Worm (Caenorhabditis elegans) whole organism, L4 larva: ENCODE measurements around the gene gtf-2E2.

Experiments
- Y48G9A.11 ChIP-seq: fragments of 200-800 bp; sonication (Bioruptor generic); IDR thresholded peaks from 2 replicates; pipeline ENCODE4 v1.3.6; 2022; ENCODE audit warnings: missing genetic modification reagents, missing genetic modification characterization, missing compliant biosample characterization
- Y5F2A.4 ChIP-seq: fragments of 200-800 bp; sonication (Bioruptor generic); optimal IDR thresholded peaks from 2 replicates; lab custom pipeline; 2018; ENCODE audit warnings: mild to moderate bottlenecking, missing genetic modification characterization, missing compliant biosample characterization
- aha-1 ChIP-seq: fragments of 150-350 bp; peaks from one replicate; lab custom pipeline; 2014; ENCODE audit warnings: missing biosample characterization, missing genetic modification characterization
- ama-1 ChIP-seq: fragments of 150-350 bp; optimal IDR thresholded peaks from 2 replicates; lab custom pipeline; 2014; ENCODE audit warnings: inconsistent platforms, mixed read lengths
- daf-8 ChIP-seq: fragments of 200-800 bp; sonication (Bioruptor generic); IDR thresholded peaks from 2 replicates; pipeline ENCODE4 v1.3.6; 2022; ENCODE audit warnings: missing genetic modification characterization, missing compliant biosample characterization
- lim-7 ChIP-seq: fragments of 200-800 bp; sonication (Bioruptor generic); IDR thresholded peaks from 2 replicates; pipeline ENCODE4 v1.3.6; 2022; ENCODE audit warnings: missing genetic modification characterization, missing compliant biosample characterization
- lin-39 ChIP-seq: fragments of 150-350 bp; optimal IDR thresholded peaks from 2 replicates; lab custom pipeline; 2014; ENCODE audit warnings: missing biosample characterization, missing genetic modification reagents, missing genetic modification characterization
- mdt-29 ChIP-seq: fragments of 200-800 bp; sonication (Bioruptor generic); IDR thresholded peaks from 2 replicates; pipeline ENCODE4 v1.3.6; 2022; ENCODE audit warnings: missing genetic modification reagents, missing genetic modification characterization, missing compliant biosample characterization
- nhr-28 ChIP-seq: fragments of 150-350 bp; optimal IDR thresholded peaks from 2 replicates; lab custom pipeline; 2014; ENCODE audit warnings: missing biosample characterization, missing genetic modification characterization
- nhr-77 ChIP-seq: fragments of 150-350 bp; optimal IDR thresholded peaks from 2 replicates; lab custom pipeline; 2014; ENCODE audit warnings: missing biosample characterization, missing genetic modification characterization
- rbr-2 ChIP-seq: sonication (generic microtip); optimal IDR thresholded peaks from 2 replicates; lab custom pipeline; 2016; ENCODE audit warnings: missing genotype, missing genetic modification characterization, missing compliant biosample characterization
- zag-1 ChIP-seq: fragments of 150-350 bp; optimal IDR thresholded peaks from 2 replicates; lab custom pipeline; 2014; ENCODE audit warnings: missing biosample characterization, missing genetic modification characterization

ce11 chrII:11535429-11535828 is 6.9 kb downstream of the gtf-2E2 start:
- TF ChIP-seq lin-39 (tag; lab: Kevin White, UChicago) (no peak), Y48G9A.11 (no peak), nhr-77 (no peak), Y5F2A.4 (GFP tag; lab: Kevin White, UChicago) (no peak), aha-1 (tag; lab: Kevin White, UChicago) (peak; percentile 58), nhr-28 (tag; lab: Kevin White, UChicago) (no peak), mdt-29 (GFP tag; lab: Robert Waterston, UW) (no peak), ama-1 (lab: Kevin White, UChicago) (no peak), lim-7 (GFP tag; lab: Robert Waterston, UW) (no peak), zag-1 (no peak), rbr-2 (tag; lab: Kevin White, UChicago) (no peak), daf-8 (GFP tag; lab: Robert Waterston, UW) (no peak)
